Worm (Caenorhabditis elegans) whole organism, young adult: ENCODE measurements around the gene Y39A1C.1.
A peak's percentile ranks its signal among the peaks of the same experiment; 100 is the strongest.

Experiments
- F55B11.4 ChIP-seq: sonication (generic microtip); optimal IDR thresholded peaks from 2 replicates; lab custom pipeline; 2016; ENCODE audit warnings: missing compliant biosample characterization, missing genetic modification characterization, borderline replicate concordance; ENCODE audit not compliant: insufficient read depth
- F57A8.1 ChIP-seq: fragments of 200-800 bp; sonication (Bioruptor generic); optimal IDR thresholded peaks from 2 replicates; lab custom pipeline; 2018; ENCODE audit warnings: mild to moderate bottlenecking, missing genetic modification characterization, moderate library complexity, missing compliant biosample characterization
- dpl-1 ChIP-seq: fragments of 150-350 bp; optimal IDR thresholded peaks from 2 replicates; lab custom pipeline; 2014; ENCODE audit warnings: missing biosample characterization, missing genetic modification reagents, missing genetic modification characterization
- efl-1 ChIP-seq: fragments of 150-350 bp; optimal IDR thresholded peaks from 2 replicates; lab custom pipeline; 2014; ENCODE audit warnings: missing biosample characterization, missing genetic modification reagents, missing genetic modification characterization
- let-607 ChIP-seq, 2 experiments: fragments of 200-800 bp in 1 of 2; sonication (Bioruptor generic) in 1 of 2; sonication (generic microtip) in 1 of 2; optimal IDR thresholded peaks; 2 replicates each; lab custom pipeline; 2016 to 2018; ENCODE audit warnings: mild to moderate bottlenecking in 2 of 2, missing compliant biosample characterization in 2 of 2, missing genetic modification characterization in 2 of 2, moderate library complexity in 2 of 2, missing genotype in 1 of 2
- nfyb-1 ChIP-seq: fragments of 200-800 bp; sonication (Bioruptor generic); IDR thresholded peaks from 2 replicates; pipeline ENCODE4 v1.3.6; 2022; ENCODE audit warnings: missing genetic modification reagents, missing genetic modification characterization, missing compliant biosample characterization
- pha-4 ChIP-seq: fragments of 150-350 bp; sonication (generic microtip); optimal IDR thresholded peaks from 2 replicates; lab custom pipeline; 2014; ENCODE audit warnings: missing biosample characterization, missing genetic modification reagents, missing genetic modification characterization
- snpc-4 ChIP-seq, 5 experiments: fragments of 150-350 bp in 1 of 5; sonication (generic microtip) in 4 of 5; optimal IDR thresholded peaks; 2 replicates each; lab custom pipeline; 2014 to 2018; ENCODE audit warnings: missing genetic modification characterization in 5 of 5, missing biosample characterization in 3 of 5, antibody characterized with exemption in 2 of 5, mild to moderate bottlenecking in 2 of 5, missing compliant biosample characterization in 2 of 5, missing genotype in 2 of 5, moderate library complexity in 2 of 5, missing genetic modification reagents in 1 of 5
- tbp1 ChIP-seq: fragments of 200-800 bp; sonication (Bioruptor generic); optimal IDR thresholded peaks from 2 replicates; lab custom pipeline; 2018; ENCODE audit warnings: mild to moderate bottlenecking, missing genetic modification characterization, missing compliant biosample characterization
- tbx-9 ChIP-seq: sonication (generic microtip); optimal IDR thresholded peaks from 2 replicates; lab custom pipeline; 2016; ENCODE audit warnings: borderline replicate concordance, missing genetic modification characterization, inconsistent platforms, missing compliant biosample characterization
- unc-62 ChIP-seq: fragments of 150-350 bp; optimal IDR thresholded peaks from 2 replicates; lab custom pipeline; 2014; ENCODE audit warnings: missing biosample characterization, missing genetic modification reagents, missing genetic modification characterization

DNA sequence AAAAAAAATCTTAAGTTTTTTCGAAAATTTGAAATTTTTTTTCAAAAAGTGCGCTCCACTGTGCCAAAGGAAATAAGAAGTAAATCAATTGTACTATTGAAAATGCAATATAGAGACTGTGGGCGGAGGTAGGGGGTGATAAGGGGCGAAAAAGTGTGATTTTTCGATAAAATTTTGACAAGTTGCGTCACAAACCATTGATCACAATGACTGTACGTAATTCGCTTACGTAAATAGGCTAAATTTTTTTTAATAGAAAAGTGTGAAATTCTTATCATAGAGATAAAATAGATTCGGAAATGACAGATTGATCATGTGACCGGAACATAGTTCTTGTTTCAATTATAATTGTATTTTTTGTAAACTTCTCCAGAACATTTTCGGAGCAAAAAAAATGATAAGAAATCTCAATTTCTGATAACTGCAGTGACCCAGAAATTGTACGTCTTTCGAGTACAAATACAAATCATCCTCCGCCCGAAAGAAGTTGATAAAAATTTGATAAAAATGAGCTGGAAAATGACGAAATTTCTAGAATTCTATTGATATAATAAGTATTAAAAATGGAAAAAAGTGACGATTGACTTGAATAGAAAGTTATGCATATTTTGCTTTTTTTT lies 32.6 kb upstream of the Y39A1C.1 start:
- TF ChIP-seq nfyb-1 (GFP tag; lab: Robert Waterston, UW) (no peak), unc-62 (GFP tag; lab: Kevin White, UChicago) (no peak), F57A8.1 (GFP tag; lab: Kevin White, UChicago) (no peak), efl-1 (GFP tag; lab: Kevin White, UChicago) (no peak), tbx-9 (tag; lab: Kevin White, UChicago) (no peak), tbp1 (GFP tag; lab: Kevin White, UChicago) (no peak), pha-4 (tag; lab: Kevin White, UChicago) (peak; percentile 0), let-607 (tag; optimal IDR thresholded peaks at IDR 0.05; lab: Kevin White, UChicago) (peak in 1 of 2 experiments; percentile 44), dpl-1 (GFP tag; lab: Kevin White, UChicago) (no peak), snpc-4 (GFP tag; optimal IDR thresholded peaks at IDR 0.05; lab: Kevin White, UChicago) (no peak), snpc-4 (tag; optimal IDR thresholded peaks at IDR 0.05; lab: Kevin White, UChicago) (no peak), F55B11.4 (tag; lab: Kevin White, UChicago) (no peak)
